Worm (Caenorhabditis elegans) whole organism, L1 larva: Measurements from ENCODE around the gene F55C12.2.

Source experiments
- F16B12.6 ChIP-seq: fragments of 150-350 bp; optimal IDR thresholded peaks from 2 replicates; lab custom pipeline; 2014; ENCODE audit warnings: missing biosample characterization, missing genetic modification characterization
- ceh-88 ChIP-seq: fragments of 200-800 bp; sonication (Bioruptor generic); IDR thresholded peaks from 2 replicates; pipeline ENCODE4 v1.3.6; 2022; ENCODE audit warnings: missing genetic modification characterization, missing compliant biosample characterization
- ceh-90 ChIP-seq: sonication (generic microtip); optimal IDR thresholded peaks from 2 replicates; lab custom pipeline; 2016; ENCODE audit warnings: missing genetic modification characterization, missing compliant biosample characterization
- fkh-10 ChIP-seq: sonication (generic microtip); optimal IDR thresholded peaks from 2 replicates; lab custom pipeline; 2017; ENCODE audit warnings: missing biosample characterization, missing genetic modification reagents, missing genetic modification characterization
- lin-13 ChIP-seq: fragments of 150-350 bp; optimal IDR thresholded peaks from 2 replicates; lab custom pipeline; 2014; ENCODE audit warnings: missing biosample characterization, missing genetic modification reagents, missing genetic modification characterization
- lin-39 ChIP-seq: fragments of 150-350 bp; optimal IDR thresholded peaks from 2 replicates; lab custom pipeline; 2014; ENCODE audit warnings: missing biosample characterization, missing genetic modification reagents, missing genetic modification characterization
- lir-3 ChIP-seq: sonication (generic microtip); optimal IDR thresholded peaks from 2 replicates; lab custom pipeline; 2016; ENCODE audit warnings: mild to moderate bottlenecking, missing genetic modification characterization, moderate library complexity, missing compliant biosample characterization; ENCODE audit not compliant: poor library complexity
- nhr-76 ChIP-seq: sonication (generic microtip); optimal IDR thresholded peaks from 2 replicates; lab custom pipeline; 2017; ENCODE audit warnings: missing biosample characterization, missing genetic modification characterization
- snpc-4 ChIP-seq: fragments of 150-350 bp; optimal IDR thresholded peaks from 2 replicates; lab custom pipeline; 2014; ENCODE audit warnings: missing biosample characterization, missing genetic modification characterization

DNA sequence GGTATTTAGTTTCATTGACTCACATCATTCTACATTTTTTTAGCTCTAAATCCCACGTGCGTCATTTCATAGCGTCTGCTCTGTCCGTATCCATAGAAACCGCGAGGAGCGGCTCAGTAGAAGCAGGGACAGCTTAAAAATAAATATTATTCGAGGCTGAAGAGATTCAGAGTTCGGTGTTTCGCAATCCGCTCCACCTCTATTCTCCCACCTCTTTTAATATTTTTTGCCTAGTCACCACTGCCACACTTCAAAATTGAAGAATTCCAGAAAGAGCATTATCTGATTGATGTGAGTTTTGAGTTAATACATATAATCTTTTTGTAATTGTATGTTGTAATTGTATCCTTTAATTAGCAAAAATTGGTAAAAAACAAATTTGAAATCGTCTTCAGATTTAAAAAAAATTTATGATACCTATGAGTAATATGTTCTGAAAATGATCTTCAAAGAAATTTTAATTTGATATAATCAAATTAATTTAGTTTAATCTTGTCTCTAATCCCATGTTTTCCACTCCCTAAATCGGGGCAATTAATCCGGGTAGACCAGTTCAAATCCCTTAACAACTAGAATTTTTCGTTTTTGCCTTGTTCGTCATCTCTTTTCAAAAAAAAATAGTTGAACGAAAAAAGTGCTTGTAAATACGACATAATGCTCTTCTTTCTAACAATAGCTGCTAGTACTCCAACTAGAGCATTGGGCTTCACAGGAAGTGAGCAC is 13.0 kb downstream of the F55C12.2 start:
- TF ChIP-seq nhr-76 (tag; lab: Kevin White, UChicago) (no peak), fkh-10 (GFP tag; lab: Kevin White, UChicago) (no peak), snpc-4 (no peak), lin-13 (GFP tag; lab: Kevin White, UChicago) (no peak), ceh-90 (tag; lab: Kevin White, UChicago) (no peak), ceh-88 (GFP tag; lab: Robert Waterston, UW) (no peak), lin-39 (no peak), lir-3 (tag; lab: Kevin White, UChicago) (no peak), F16B12.6 (tag; lab: Kevin White, UChicago) (no peak)
